Fruit fly (Drosophila melanogaster) whole organism, embryonic: ENCODE measurements around the gene Alg9.

Experiments
- Awh ChIP-seq: fragments of 200-800 bp; sonication (Bioruptor generic); IDR thresholded peaks from 2 replicates; pipeline ENCODE4, ENCODE4 v1.3.6; 2022; ENCODE audit warnings: missing biosample characterization, missing genetic modification characterization
- Bteb2 ChIP-seq: fragments of 200-800 bp; sonication (Bioruptor generic); optimal IDR thresholded peaks from 2 replicates; lab custom pipeline; 2016; ENCODE audit warnings: missing biosample characterization, missing genetic modification characterization
- CG11696 ChIP-seq: fragments of 200-800 bp; sonication (Bioruptor generic); IDR thresholded peaks from 2 replicates; pipeline ENCODE4 v1.3.6; 2022; ENCODE audit warnings: missing biosample characterization, missing genetic modification characterization
- CG14965 ChIP-seq: fragments of 200-800 bp; sonication (Bioruptor generic); optimal IDR thresholded peaks from 2 replicates; lab custom pipeline; 2016; ENCODE audit warnings: missing biosample characterization, missing genetic modification characterization, borderline replicate concordance
- CG16813 ChIP-seq: fragments of 200-800 bp; sonication (Bioruptor generic); IDR thresholded peaks from 3 replicates; pipeline ENCODE4 v1.3.6; 2022; ENCODE audit warnings: missing biosample characterization, missing genetic modification characterization; ENCODE audit not compliant: partially characterized antibody
- CG16815 ChIP-seq: fragments of 200-800 bp; sonication (Bioruptor generic); optimal IDR thresholded peaks from 3 replicates; lab custom pipeline; 2017; ENCODE audit warnings: missing biosample characterization, mild to moderate bottlenecking, missing genetic modification characterization
- CG16863 ChIP-seq: fragments of 200-800 bp; sonication (Bioruptor generic); optimal IDR thresholded peaks from 3 replicates; lab custom pipeline; 2016; ENCODE audit warnings: missing biosample characterization, missing genetic modification characterization
- CG2889 ChIP-seq: fragments of 200-800 bp; sonication (Bioruptor generic); IDR thresholded peaks from 3 replicates; pipeline ENCODE4 v1.3.6; 2022; ENCODE audit warnings: missing biosample characterization, missing genetic modification characterization
- CG31224 ChIP-seq: fragments of 200-800 bp; sonication (Bioruptor generic); IDR thresholded peaks from 2 replicates; pipeline ENCODE4 v1.3.6; 2022; ENCODE audit warnings: missing biosample characterization, missing genetic modification characterization
- CG3163 ChIP-seq: fragments of 200-800 bp; sonication (Bioruptor generic); optimal IDR thresholded peaks from 3 replicates; lab custom pipeline; 2016; ENCODE audit warnings: missing biosample characterization, missing genetic modification characterization
- CG32772 ChIP-seq: fragments of 200-800 bp; sonication (Bioruptor generic); IDR thresholded peaks from 2 replicates; pipeline ENCODE4 v1.3.6; 2022; ENCODE audit warnings: missing biosample characterization, missing genetic modification characterization
- CG3407 ChIP-seq: fragments of 200-800 bp; sonication (Bioruptor generic); optimal IDR thresholded peaks from 2 replicates; lab custom pipeline; 2018; ENCODE audit warnings: missing biosample characterization, mild to moderate bottlenecking, missing genetic modification characterization
- CG4854 ChIP-seq: fragments of 200-800 bp; sonication (Bioruptor generic); optimal IDR thresholded peaks from 2 replicates; lab custom pipeline; 2016; ENCODE audit warnings: missing biosample characterization, missing genetic modification characterization, inconsistent platforms
- CG5180 ChIP-seq: fragments of 200-800 bp; sonication (Bioruptor generic); optimal IDR thresholded peaks from 3 replicates; lab custom pipeline; 2017; ENCODE audit warnings: missing biosample characterization, missing genetic modification characterization, mild to moderate bottlenecking, moderate library complexity, missing genetic modification reagents
- CG7271 ChIP-seq: fragments of 200-800 bp; sonication (Bioruptor generic); optimal IDR thresholded peaks from 2 replicates; lab custom pipeline; 2018; ENCODE audit warnings: missing biosample characterization, mild to moderate bottlenecking, missing genetic modification characterization, moderate library complexity
- CG7357 ChIP-seq: fragments of 200-800 bp; sonication (Bioruptor generic); IDR thresholded peaks from 3 replicates; pipeline ENCODE4 v1.3.6; 2022; ENCODE audit warnings: missing biosample characterization, missing genetic modification characterization
- CG7745 ChIP-seq: fragments of 200-800 bp; sonication (Bioruptor generic); optimal IDR thresholded peaks from 2 replicates; lab custom pipeline; 2018; ENCODE audit warnings: missing biosample characterization, mild to moderate bottlenecking, missing genetic modification characterization, moderate library complexity
- CG8290 ChIP-seq, 3 experiments: fragments of 200-800 bp; sonication (Bioruptor generic); optimal IDR thresholded peaks; 2 replicates each; lab custom pipeline; 2016 to 2019; ENCODE audit warnings: missing biosample characterization in 3 of 3, missing genetic modification characterization in 3 of 3, mild to moderate bottlenecking in 2 of 3, moderate library complexity in 1 of 3
- CG9876 ChIP-seq: fragments of 200-800 bp; sonication (Bioruptor generic); optimal IDR thresholded peaks from 2 replicates; lab custom pipeline; 2016; ENCODE audit warnings: missing biosample characterization, missing genetic modification characterization
- Dfd ChIP-seq, 2 experiments: fragments of >200 bp; optimal IDR thresholded peaks; 2 replicates each; lab custom pipeline; 2017; ENCODE audit warnings: missing biosample characterization in 2 of 2, missing genetic modification characterization in 2 of 2
- H2.0 ChIP-seq: fragments of 200-800 bp; sonication (Bioruptor generic); IDR thresholded peaks from 2 replicates; pipeline ENCODE4 v1.3.6; 2022; ENCODE audit warnings: missing biosample characterization, missing genetic modification characterization
- HLH54F ChIP-seq: fragments of 200-800 bp; sonication (Bioruptor generic); optimal IDR thresholded peaks from 3 replicates; lab custom pipeline; 2016; ENCODE audit warnings: missing biosample characterization, missing genetic modification characterization
- HmgD ChIP-seq: fragments of 200-800 bp; sonication (Bioruptor generic); optimal IDR thresholded peaks from 3 replicates; lab custom pipeline; 2016; ENCODE audit warnings: missing biosample characterization, missing genetic modification characterization
- Jarid2 ChIP-seq: fragments of 200-800 bp; sonication (Bioruptor generic); optimal IDR thresholded peaks from 3 replicates; lab custom pipeline; 2017; ENCODE audit warnings: mild to moderate bottlenecking, missing biosample characterization, missing genetic modification reagents, missing genetic modification characterization
- Myb ChIP-seq: fragments of 200-800 bp; sonication (Bioruptor generic); optimal IDR thresholded peaks from 2 replicates; lab custom pipeline; 2016; ENCODE audit warnings: missing biosample characterization, missing genetic modification characterization
- NC2α ChIP-seq: fragments of 200-800 bp; sonication (Bioruptor generic); optimal IDR thresholded peaks from 2 replicates; lab custom pipeline; 2016; ENCODE audit warnings: missing biosample characterization, missing genetic modification characterization
- Optix ChIP-seq: fragments of 200-800 bp; sonication (Bioruptor generic); IDR thresholded peaks from 3 replicates; pipeline ENCODE4 v1.3.6; 2022; ENCODE audit warnings: missing biosample characterization, missing genetic modification characterization
- Pdp1 ChIP-seq, 2 experiments: fragments of 200-800 bp; sonication (Bioruptor generic); optimal IDR thresholded peaks; 3 replicates each; lab custom pipeline; 2016; ENCODE audit warnings: missing biosample characterization in 2 of 2, missing genetic modification characterization in 2 of 2, mild to moderate bottlenecking in 1 of 2, moderate library complexity in 1 of 2
- Ptx1 ChIP-seq: fragments of 200-800 bp; sonication (Bioruptor generic); IDR thresholded peaks from 2 replicates; pipeline ENCODE4 v1.3.6; 2022; ENCODE audit warnings: missing biosample characterization, missing genetic modification characterization
- Six4 ChIP-seq: fragments of 200-800 bp; sonication (Bioruptor generic); optimal IDR thresholded peaks from 2 replicates; lab custom pipeline; 2016; ENCODE audit warnings: missing biosample characterization, missing genetic modification characterization
- Sry-β ChIP-seq: fragments of 200-800 bp; sonication (Bioruptor generic); optimal IDR thresholded peaks from 2 replicates; lab custom pipeline; 2018; ENCODE audit warnings: missing biosample characterization, mild to moderate bottlenecking, missing genetic modification characterization, moderate library complexity
- Sry-δ ChIP-seq: fragments of 200-800 bp; sonication (Bioruptor generic); optimal IDR thresholded peaks from 2 replicates; lab custom pipeline; 2016; ENCODE audit warnings: missing biosample characterization, missing genetic modification characterization
- Usf ChIP-seq: fragments of 200-800 bp; sonication (Bioruptor generic); optimal IDR thresholded peaks from 2 replicates; lab custom pipeline; 2017; ENCODE audit warnings: missing genotype, missing biosample characterization, missing genetic modification characterization
- ac ChIP-seq: fragments of 200-800 bp; sonication (Bioruptor generic); optimal IDR thresholded peaks from 3 replicates; lab custom pipeline; 2017; ENCODE audit warnings: missing biosample characterization, mild to moderate bottlenecking, missing genetic modification characterization
- cad ChIP-seq: fragments of >200 bp; optimal IDR thresholded peaks from 2 replicates; lab custom pipeline; 2017; ENCODE audit warnings: missing biosample characterization, missing genetic modification characterization
- cato ChIP-seq: fragments of 200-800 bp; sonication (Bioruptor generic); optimal IDR thresholded peaks from 2 replicates; lab custom pipeline; 2016; ENCODE audit warnings: missing biosample characterization, missing genetic modification characterization, borderline replicate concordance
- chn ChIP-seq: fragments of 200-800 bp; sonication (Bioruptor generic); optimal IDR thresholded peaks from 2 replicates; lab custom pipeline; 2016; ENCODE audit warnings: missing biosample characterization, missing genetic modification characterization
- da ChIP-seq: fragments of 200-800 bp; sonication (Bioruptor generic); optimal IDR thresholded peaks from 2 replicates; lab custom pipeline; 2016; ENCODE audit warnings: missing biosample characterization, missing genetic modification characterization
- ewg ChIP-seq: fragments of 200-800 bp; sonication (Bioruptor generic); optimal IDR thresholded peaks from 3 replicates; lab custom pipeline; 2017; ENCODE audit warnings: mild to moderate bottlenecking, missing biosample characterization, missing genetic modification reagents, missing genetic modification characterization
- fd3F ChIP-seq: fragments of 200-800 bp; sonication (Bioruptor generic); optimal IDR thresholded peaks from 2 replicates; lab custom pipeline; 2018; ENCODE audit warnings: missing biosample characterization, mild to moderate bottlenecking, missing genetic modification characterization, moderate library complexity
- gro ChIP-seq: fragments of 200-800 bp; sonication (Bioruptor generic); optimal IDR thresholded peaks from 2 replicates; lab custom pipeline; 2016; ENCODE audit warnings: missing biosample characterization, missing genetic modification characterization
- hbn ChIP-seq: fragments of 200-800 bp; sonication (Bioruptor generic); IDR thresholded peaks from 2 replicates; pipeline ENCODE4 v1.3.6; 2022; ENCODE audit warnings: missing biosample characterization, missing genetic modification characterization; ENCODE audit not compliant: partially characterized antibody
- her ChIP-seq: fragments of 200-800 bp; sonication (Bioruptor generic); optimal IDR thresholded peaks from 2 replicates; lab custom pipeline; 2016; ENCODE audit warnings: missing biosample characterization, missing genetic modification characterization
- inv ChIP-seq: fragments of 200-800 bp; sonication (Bioruptor generic); IDR thresholded peaks from 2 replicates; pipeline ENCODE4 v1.3.6; 2022; ENCODE audit warnings: missing biosample characterization, missing genetic modification characterization; ENCODE audit not compliant: partially characterized antibody
- jing ChIP-seq: fragments of 200-800 bp; sonication (Bioruptor generic); optimal IDR thresholded peaks from 2 replicates; lab custom pipeline; 2018; ENCODE audit warnings: missing biosample characterization, mild to moderate bottlenecking, missing genetic modification characterization
- mirr ChIP-seq: fragments of 200-800 bp; sonication (Bioruptor generic); optimal IDR thresholded peaks from 3 replicates; lab custom pipeline; 2018; ENCODE audit warnings: missing biosample characterization, mild to moderate bottlenecking, missing genetic modification characterization
- prd ChIP-seq, 3 experiments: fragments of >200 bp in 2 of 3; fragments of 200-800 bp in 1 of 3; sonication (Bioruptor generic) in 1 of 3; optimal IDR thresholded peaks in 2 of 3; IDR thresholded peaks in 1 of 3; 2 replicates in 2 of 3; 3 replicates in 1 of 3; pipeline versions ENCODE4 v1.3.6 to Lab custom; 2017 to 2022; ENCODE audit warnings: missing biosample characterization in 1 of 3, missing genetic modification characterization in 1 of 3
- rib ChIP-seq: fragments of 200-800 bp; sonication (Bioruptor generic); IDR thresholded peaks from 2 replicates; pipeline ENCODE4 v1.3.6; 2022; ENCODE audit warnings: missing biosample characterization, missing genetic modification characterization
- slp2 ChIP-seq: fragments of 200-800 bp; sonication (Bioruptor generic); optimal IDR thresholded peaks from 2 replicates; lab custom pipeline; 2016; ENCODE audit warnings: missing biosample characterization, missing genetic modification characterization
- zfh2 ChIP-seq: fragments of 200-800 bp; sonication (Bioruptor generic); optimal IDR thresholded peaks from 2 replicates; lab custom pipeline; 2016; ENCODE audit warnings: missing biosample characterization, missing genetic modification characterization

The Alg9 gene

dm6 chr3R:25221203-25221807, at the start of gene Alg9 (continued):
- TF ChIP-seq H2.0 (GFP tag; lab: Robert Waterston, UW) (no peak), gro (GFP tag; lab: Kevin White, UChicago) (no peak), CG16813 (GFP tag; lab: Robert Waterston, UW) (peak; percentile 89), mirr (no peak), ewg (GFP tag; lab: Kevin White, UChicago) (no peak), Myb (peak; percentile 98), CG8290 (GFP tag; optimal IDR thresholded peaks at IDR 0.05; lab: Kevin White, UChicago) (no peak), CG8290 (tag; optimal IDR thresholded peaks at IDR 0.05; lab: Kevin White, UChicago) (no peak), CG31224 (GFP tag; lab: Robert Waterston, UW) (no peak), fd3F (GFP tag; lab: Kevin White, UChicago) (no peak), HLH54F (GFP tag; lab: Kevin White, UChicago) (no peak), CG4854 (GFP tag; lab: Kevin White, UChicago) (no peak), CG14965 (no peak), inv (GFP tag; lab: Robert Waterston, UW) (peak; percentile 83), zfh2 (no peak), Optix (no peak), chn (GFP tag; lab: Kevin White, UChicago) (no peak), Jarid2 (GFP tag; lab: Kevin White, UChicago) (no peak), da (GFP tag; lab: Kevin White, UChicago) (no peak), cad (GFP tag; lab: Kevin White, UChicago) (no peak), Awh (GFP tag; lab: Robert Waterston, UW) (no peak), CG9876 (GFP tag; lab: Kevin White, UChicago) (no peak), CG7357 (GFP tag; lab: Robert Waterston, UW) (peak; percentile 84), CG7271 (tag; lab: Kevin White, UChicago) (no peak), Dfd (GFP tag; optimal IDR thresholded peaks at IDR 0.05; lab: Kevin White, UChicago) (peak in 1 of 2 experiments; percentile 30), CG5180 (GFP tag; lab: Kevin White, UChicago) (no peak), Sry-δ (GFP tag; lab: Kevin White, UChicago) (peak; percentile 88), Usf (GFP tag; lab: Kevin White, UChicago) (no peak), slp2 (no peak), CG32772 (GFP tag; lab: Robert Waterston, UW) (no peak), CG3407 (GFP tag; lab: Kevin White, UChicago) (no peak), CG2889 (no peak), CG16863 (GFP tag; lab: Kevin White, UChicago) (no peak), Pdp1 (GFP tag; optimal IDR thresholded peaks at IDR 0.05; lab: Kevin White, UChicago) (no peak), jing (GFP tag; lab: Kevin White, UChicago) (no peak), CG3163 (GFP tag; lab: Kevin White, UChicago) (no peak), cato (GFP tag; lab: Kevin White, UChicago) (no peak), Six4 (GFP tag; lab: Kevin White, UChicago) (peak; percentile 13), CG7745 (tag; lab: Kevin White, UChicago) (no peak), HmgD (GFP tag; lab: Kevin White, UChicago) (peak; percentile 46), prd (optimal IDR thresholded peaks at IDR 0.05; lab: Kevin White, UChicago) (no peak), prd (GFP tag; IDR thresholded peaks at IDR 0.05; lab: Robert Waterston, UW) (no peak), Ptx1 (no peak), ac (GFP tag; lab: Kevin White, UChicago) (no peak), rib (GFP tag; lab: Robert Waterston, UW) (no peak), hbn (peak; percentile 86), Sry-β (GFP tag; lab: Kevin White, UChicago) (no peak), her (GFP tag; lab: Kevin White, UChicago) (no peak), CG11696 (GFP tag; lab: Robert Waterston, UW) (no peak), CG16815 (no peak), Bteb2 (no peak), NC2α (GFP tag; lab: Kevin White, UChicago) (no peak)
